Worm (Caenorhabditis elegans) whole organism, young adult: ENCODE results near the gene C49C3.11.

Experiments
- B0035.1 ChIP-seq: sonication (generic microtip); optimal IDR thresholded peaks from 2 replicates; lab custom pipeline; 2016; ENCODE audit warnings: missing genetic modification characterization, mild to moderate bottlenecking, missing compliant biosample characterization, missing genotype, missing genetic modification reagents
- ceh-27 ChIP-seq: fragments of 200-800 bp; sonication (Bioruptor generic); optimal IDR thresholded peaks from 2 replicates; lab custom pipeline; 2018; ENCODE audit warnings: mild to moderate bottlenecking, missing genetic modification characterization, moderate library complexity, missing compliant biosample characterization
- lsl-1 ChIP-seq: fragments of 200-800 bp; sonication (Bioruptor generic); optimal IDR thresholded peaks from 2 replicates; lab custom pipeline; 2018; ENCODE audit warnings: mild to moderate bottlenecking, missing genetic modification characterization, moderate library complexity, missing compliant biosample characterization

DNA sequence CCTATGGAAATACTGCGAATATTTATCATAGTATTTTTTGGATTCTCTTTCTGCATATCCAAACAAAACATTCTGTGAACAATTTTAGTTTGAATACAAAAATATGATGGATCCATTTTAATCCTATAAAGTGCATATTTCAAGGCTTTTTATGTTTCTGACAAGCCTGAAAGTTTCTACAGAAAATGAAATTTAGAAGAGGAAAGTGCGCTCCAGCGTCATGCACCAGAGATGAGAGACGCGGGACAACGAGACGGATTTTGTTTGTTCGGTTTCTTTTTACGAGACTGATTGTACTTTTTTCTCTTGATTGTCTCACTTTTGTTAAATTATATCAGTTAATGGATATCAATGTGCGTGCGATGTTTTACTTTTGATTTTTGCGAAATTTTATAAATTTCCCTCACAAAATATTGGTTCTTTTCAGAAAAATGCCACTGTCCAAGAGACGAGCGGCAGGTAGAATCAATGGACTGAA is 12.4 kb upstream of the C49C3.11 start, which contains the start of gene C49C3.6:
- TF ChIP-seq lsl-1 (GFP tag; lab: Kevin White, UChicago) (no peak), ceh-27 (GFP tag; lab: Kevin White, UChicago) (no peak), B0035.1 (no peak)
